Fruit fly (Drosophila melanogaster) whole organism, prepupa: Measurements from ENCODE around the gene CG31687.

Experiments used
- Blimp-1 ChIP-seq: fragments of 200-800 bp; sonication (Bioruptor generic); optimal IDR thresholded peaks from 3 replicates; lab custom pipeline; 2017; ENCODE audit warnings: missing biosample characterization, missing genetic modification characterization, mild to moderate bottlenecking, moderate library complexity, missing genetic modification reagents
- CG10631 ChIP-seq: fragments of 200-800 bp; sonication (Bioruptor generic); optimal IDR thresholded peaks from 2 replicates; lab custom pipeline; 2016; ENCODE audit warnings: missing biosample characterization, missing genetic modification characterization
- CG10669 ChIP-seq: fragments of 200-800 bp; sonication (Bioruptor generic); optimal IDR thresholded peaks from 3 replicates; lab custom pipeline; 2018; ENCODE audit warnings: missing biosample characterization, mild to moderate bottlenecking, missing genetic modification characterization, moderate library complexity
- CG11294 ChIP-seq: fragments of 200-800 bp; sonication (Bioruptor generic); IDR thresholded peaks from 2 replicates; pipeline ENCODE4 v1.3.6; 2022; ENCODE audit warnings: missing biosample characterization, missing genetic modification characterization
- CG11902 ChIP-seq: fragments of 200-800 bp; sonication (Bioruptor generic); optimal IDR thresholded peaks from 3 replicates; lab custom pipeline; 2016; ENCODE audit warnings: missing biosample characterization, missing genetic modification characterization
- CG15336 ChIP-seq: fragments of 200-800 bp; sonication (Bioruptor generic); IDR thresholded peaks from 2 replicates; pipeline ENCODE4 v1.3.6; 2022; ENCODE audit warnings: missing biosample characterization, missing genetic modification characterization
- CG31627 ChIP-seq: fragments of 200-800 bp; sonication (Bioruptor generic); optimal IDR thresholded peaks from 3 replicates; lab custom pipeline; 2016; ENCODE audit warnings: missing biosample characterization, missing genetic modification characterization
- CG3919 ChIP-seq: fragments of 200-800 bp; sonication (Bioruptor generic); optimal IDR thresholded peaks from 3 replicates; lab custom pipeline; 2016; ENCODE audit warnings: missing biosample characterization, missing genetic modification characterization
- CG4318 ChIP-seq: fragments of 200-800 bp; sonication (Bioruptor generic); optimal IDR thresholded peaks from 3 replicates; lab custom pipeline; 2017; ENCODE audit warnings: missing biosample characterization, mild to moderate bottlenecking, missing genetic modification characterization
- CG6163 ChIP-seq: fragments of 200-800 bp; sonication (Bioruptor generic); IDR thresholded peaks from 3 replicates; pipeline ENCODE4 v1.3.6; 2022; ENCODE audit warnings: missing biosample characterization, missing genetic modification characterization
- CG6276 ChIP-seq: fragments of 200-800 bp; sonication (Bioruptor generic); optimal IDR thresholded peaks from 2 replicates; lab custom pipeline; 2017; ENCODE audit warnings: missing biosample characterization, mild to moderate bottlenecking, missing genetic modification characterization
- CG6792 ChIP-seq: fragments of 200-800 bp; sonication (Bioruptor generic); optimal IDR thresholded peaks from 3 replicates; lab custom pipeline; 2016; ENCODE audit warnings: missing biosample characterization, missing genetic modification characterization
- CG6854 ChIP-seq: fragments of 200-800 bp; sonication (Bioruptor generic); optimal IDR thresholded peaks from 2 replicates; lab custom pipeline; 2017; ENCODE audit warnings: missing biosample characterization, mild to moderate bottlenecking, missing genetic modification characterization
- CG7368 ChIP-seq: fragments of 200-800 bp; sonication (Bioruptor generic); optimal IDR thresholded peaks from 3 replicates; lab custom pipeline; 2016; ENCODE audit warnings: missing biosample characterization, missing genetic modification characterization
- CG8119 ChIP-seq: fragments of 200-800 bp; sonication (Bioruptor generic); IDR thresholded peaks from 3 replicates; pipeline ENCODE4 v1.3.6; 2022; ENCODE audit warnings: missing biosample characterization, missing genetic modification characterization
- CG9139 ChIP-seq: fragments of 200-800 bp; sonication (Bioruptor generic); optimal IDR thresholded peaks from 3 replicates; lab custom pipeline; 2017; ENCODE audit warnings: missing biosample characterization, mild to moderate bottlenecking, missing genetic modification characterization
- Eip78C ChIP-seq: fragments of 200-800 bp; sonication (Bioruptor generic); peaks from one replicate; lab custom pipeline; 2016; ENCODE audit warnings: missing biosample characterization, missing genetic modification characterization
- Eip93F ChIP-seq: fragments of 200-800 bp; sonication (Bioruptor generic); optimal IDR thresholded peaks from 2 replicates; lab custom pipeline; 2016; ENCODE audit warnings: missing biosample characterization, mild to moderate bottlenecking, missing genetic modification characterization
- Ets96B ChIP-seq: fragments of 200-800 bp; optimal IDR thresholded peaks from 2 replicates; lab custom pipeline; 2019; ENCODE audit warnings: missing biosample characterization, mild to moderate bottlenecking, missing genetic modification characterization, moderate library complexity
- Gug ChIP-seq: fragments of 200-800 bp; sonication (Bioruptor generic); IDR thresholded peaks from 2 replicates; pipeline ENCODE4 v1.3.6; 2022; ENCODE audit warnings: missing biosample characterization, missing genetic modification characterization
- Hr38 ChIP-seq: sonication (Bioruptor generic); optimal IDR thresholded peaks from 2 replicates; lab custom pipeline; 2016; ENCODE audit warnings: missing biosample characterization, missing genetic modification characterization
- Hr39 ChIP-seq: fragments of 200-800 bp; sonication (Bioruptor generic); optimal IDR thresholded peaks from 2 replicates; lab custom pipeline; 2016; ENCODE audit warnings: missing biosample characterization, missing genetic modification characterization
- Lpt ChIP-seq: fragments of 200-800 bp; sonication (Bioruptor generic); optimal IDR thresholded peaks from 3 replicates; lab custom pipeline; 2016; ENCODE audit warnings: missing biosample characterization, missing genetic modification characterization
- Met ChIP-seq: fragments of 200-800 bp; sonication (Bioruptor generic); optimal IDR thresholded peaks from 3 replicates; lab custom pipeline; 2016; ENCODE audit warnings: missing biosample characterization, missing genetic modification characterization
- Smox ChIP-seq: fragments of 200-800 bp; sonication (Bioruptor generic); optimal IDR thresholded peaks from 3 replicates; lab custom pipeline; 2016; ENCODE audit warnings: missing biosample characterization, missing genetic modification characterization
- Sox14 ChIP-seq: fragments of 200-800 bp; sonication (Bioruptor generic); optimal IDR thresholded peaks from 3 replicates; lab custom pipeline; 2016; ENCODE audit warnings: missing biosample characterization, missing genetic modification characterization
- Sox15 ChIP-seq: fragments of 200-800 bp; sonication (Bioruptor generic); optimal IDR thresholded peaks from 3 replicates; lab custom pipeline; 2016; ENCODE audit warnings: missing biosample characterization, missing genetic modification characterization
- achi ChIP-seq: fragments of 200-800 bp; sonication (Bioruptor generic); optimal IDR thresholded peaks from 3 replicates; lab custom pipeline; 2016; ENCODE audit warnings: missing biosample characterization, missing genetic modification characterization
- cyc ChIP-seq: fragments of 200-800 bp; sonication (Bioruptor generic); optimal IDR thresholded peaks from 3 replicates; lab custom pipeline; 2016; ENCODE audit warnings: missing biosample characterization, missing genetic modification characterization
- dac ChIP-seq: fragments of 200-800 bp; sonication (Bioruptor generic); optimal IDR thresholded peaks from 2 replicates; lab custom pipeline; 2017; ENCODE audit warnings: missing biosample characterization, mild to moderate bottlenecking, missing genetic modification characterization
- eg ChIP-seq: fragments of 200-800 bp; sonication (Bioruptor generic); IDR thresholded peaks from 3 replicates; pipeline ENCODE4 v1.3.6; 2022; ENCODE audit warnings: missing biosample characterization, missing genetic modification characterization
- esn ChIP-seq: fragments of 200-800 bp; sonication (Bioruptor generic); optimal IDR thresholded peaks from 2 replicates; lab custom pipeline; 2016; ENCODE audit warnings: missing biosample characterization, mild to moderate bottlenecking, missing genetic modification characterization, moderate library complexity
- fd59A ChIP-seq: fragments of 200-800 bp; sonication (Bioruptor generic); optimal IDR thresholded peaks from 2 replicates; lab custom pipeline; 2017; ENCODE audit warnings: missing biosample characterization, mild to moderate bottlenecking, missing genetic modification characterization, missing genetic modification reagents
- fkh ChIP-seq: fragments of 200-800 bp; sonication (Bioruptor generic); optimal IDR thresholded peaks from 3 replicates; lab custom pipeline; 2017; ENCODE audit warnings: missing biosample characterization, mild to moderate bottlenecking, missing genetic modification characterization, moderate library complexity
- lz ChIP-seq: fragments of 200-800 bp; sonication (Bioruptor generic); optimal IDR thresholded peaks from 3 replicates; lab custom pipeline; 2016; ENCODE audit warnings: missing biosample characterization, missing genetic modification characterization
- pdm3 ChIP-seq: fragments of 200-800 bp; sonication (Bioruptor generic); optimal IDR thresholded peaks from 3 replicates; lab custom pipeline; 2016; ENCODE audit warnings: missing biosample characterization, missing genetic modification characterization
- salr ChIP-seq, 2 experiments: fragments of 200-800 bp; sonication (Bioruptor generic); optimal IDR thresholded peaks; 3 replicates each; lab custom pipeline; 2016 to 2018; ENCODE audit warnings: missing biosample characterization in 2 of 2, missing genetic modification characterization in 2 of 2, mild to moderate bottlenecking in 1 of 2
- ss ChIP-seq, 2 experiments: fragments of 200-800 bp; sonication (Bioruptor generic); optimal IDR thresholded peaks; 2 replicates in 1 of 2; 3 replicates in 1 of 2; lab custom pipeline; 2017 to 2018; ENCODE audit warnings: mild to moderate bottlenecking in 2 of 2, missing biosample characterization in 2 of 2, missing genetic modification characterization in 2 of 2, moderate library complexity in 1 of 2
- vri ChIP-seq: fragments of 200-800 bp; sonication (Bioruptor generic); optimal IDR thresholded peaks from 3 replicates; lab custom pipeline; 2016; ENCODE audit warnings: missing biosample characterization, mild to moderate bottlenecking, missing genetic modification characterization

The CG31687 gene

DNA sequence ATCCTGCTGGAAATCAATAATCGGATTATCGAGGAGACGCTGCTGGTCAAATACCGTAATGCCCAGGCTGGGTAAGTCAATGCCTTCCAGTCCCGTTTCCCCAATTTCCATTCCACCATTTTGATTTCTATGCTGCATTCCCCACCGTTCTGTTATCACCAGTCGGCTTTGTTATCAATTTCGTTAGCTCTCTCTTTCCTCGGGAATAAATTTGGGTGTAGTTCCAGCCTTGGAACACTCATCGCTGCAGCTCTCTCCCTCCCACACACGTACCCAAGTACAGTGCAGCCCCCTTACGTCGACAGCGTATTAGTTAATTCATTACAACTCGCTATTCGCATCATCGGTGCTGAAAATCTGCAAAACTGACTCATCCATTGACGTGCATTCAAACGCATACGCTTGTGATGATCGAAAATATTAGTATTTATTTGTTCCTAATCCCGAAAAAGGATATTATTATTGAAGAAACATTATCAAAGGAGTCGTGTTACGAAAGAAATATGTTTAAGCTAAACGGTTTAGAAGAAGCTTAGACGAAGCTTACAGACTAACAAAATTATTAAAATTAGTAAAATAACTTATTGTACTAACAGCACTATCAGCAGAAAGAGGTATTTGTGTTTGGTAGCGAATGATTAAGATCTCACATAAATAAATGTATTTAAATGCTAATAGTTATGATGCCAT, 32.3 kb upstream of the CG31687 start:
- TF ChIP-seq CG6854 (no peak), Met (GFP tag; lab: Kevin White, UChicago) (peak; percentile 34), CG6276 (GFP tag; lab: Kevin White, UChicago) (no peak), CG10631 (GFP tag; lab: Kevin White, UChicago) (no peak), CG15336 (GFP tag; lab: Robert Waterston, UW) (peak; percentile 26; the same call in 1 of the 2 replicates), ss (GFP tag; optimal IDR thresholded peaks at IDR 0.05; lab: Kevin White, UChicago) (no peak), eg (GFP tag; lab: Robert Waterston, UW) (peak; percentile 19; the same call in 2 of the 3 replicates), Eip78C (GFP tag; lab: Kevin White, UChicago) (peak; percentile 74), Gug (no peak), vri (GFP tag; lab: Kevin White, UChicago) (peak; percentile 60), Sox15 (GFP tag; lab: Kevin White, UChicago) (no peak), Sox14 (GFP tag; lab: Kevin White, UChicago) (no peak), CG10669 (no peak), cyc (no peak), esn (GFP tag; lab: Kevin White, UChicago) (peak; percentile 41), CG3919 (GFP tag; lab: Kevin White, UChicago) (no peak), pdm3 (GFP tag; lab: Kevin White, UChicago) (peak; percentile 5), Eip93F (GFP tag; lab: Kevin White, UChicago) (peak; percentile 24), CG31627 (GFP tag; lab: Kevin White, UChicago) (peak; percentile 33), lz (GFP tag; lab: Kevin White, UChicago) (peak; percentile 3), fkh (no peak), Hr38 (no peak)

DNA sequence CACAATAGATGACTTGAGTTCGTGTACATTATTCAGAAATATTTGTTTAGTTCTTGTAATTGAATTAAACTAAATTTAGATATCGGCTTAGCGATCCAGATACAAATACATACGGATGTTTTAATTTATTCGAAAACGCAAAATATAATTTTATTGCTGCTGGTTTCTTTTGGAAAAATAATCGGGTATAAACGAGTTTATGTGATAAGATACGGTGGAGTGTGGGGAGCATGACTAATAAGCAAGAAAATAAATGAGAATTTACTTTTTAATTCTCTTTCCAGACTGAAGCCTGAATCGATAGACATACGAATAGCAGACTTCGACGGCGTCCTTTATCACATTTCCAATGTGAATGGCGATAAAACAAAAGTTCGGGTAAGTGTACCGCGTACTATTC, 30.0 kb upstream of the CG31687 start:
- TF ChIP-seq CG4318 (no peak), CG11294 (GFP tag; lab: Robert Waterston, UW) (no peak), Sox15 (GFP tag; lab: Kevin White, UChicago) (no peak), eg (GFP tag; lab: Robert Waterston, UW) (no peak), Blimp-1 (GFP tag; lab: Kevin White, UChicago) (no peak), salr (GFP tag; optimal IDR thresholded peaks at IDR 0.05; lab: Kevin White, UChicago) (no peak), ss (GFP tag; optimal IDR thresholded peaks at IDR 0.05; lab: Kevin White, UChicago) (no peak), pdm3 (GFP tag; lab: Kevin White, UChicago) (no peak), fkh (no peak), achi (GFP tag; lab: Kevin White, UChicago) (no peak), CG7368 (GFP tag; lab: Kevin White, UChicago) (no peak), Smox (no peak), fd59A (GFP tag; lab: Kevin White, UChicago) (no peak), Gug (no peak), CG6792 (GFP tag; lab: Kevin White, UChicago) (no peak), Met (GFP tag; lab: Kevin White, UChicago) (no peak), CG9139 (GFP tag; lab: Kevin White, UChicago) (no peak), CG10669 (no peak), Lpt (GFP tag; lab: Kevin White, UChicago) (no peak), esn (GFP tag; lab: Kevin White, UChicago) (no peak)

DNA sequence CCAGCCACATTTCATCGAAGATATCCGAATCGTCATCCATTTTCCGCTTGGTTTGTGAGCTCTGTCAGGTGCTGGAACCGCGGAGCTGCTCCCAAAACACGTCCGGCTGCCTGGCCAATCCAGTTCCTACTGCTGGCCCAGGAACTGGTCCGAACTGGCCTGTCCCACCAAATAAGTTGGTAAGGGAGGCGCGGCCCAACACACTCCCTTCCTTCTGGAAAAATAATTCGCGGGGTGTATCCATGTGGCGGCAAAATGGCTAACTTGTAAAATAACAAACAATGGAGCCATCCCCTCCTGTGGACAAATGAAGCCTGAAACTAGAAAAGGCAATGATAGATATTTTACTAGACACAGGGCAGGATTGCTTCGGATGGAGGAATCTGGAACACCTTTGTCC, 25.5 kb upstream of the CG31687 start, which contains the start of gene CG15130:
CG15130 (minus strand) TSS at position 101 of the 400 bp plus-strand sequence.
- TF ChIP-seq CG15336 (GFP tag; lab: Robert Waterston, UW): no peak
- TF ChIP-seq CG9139 (GFP tag; lab: Kevin White, UChicago): no peak
- no peak for TF ChIP-seq CG8119 (GFP tag; lab: Robert Waterston, UW)
- TF ChIP-seq lz (GFP tag; lab: Kevin White, UChicago): no peak
- TF ChIP-seq CG6163: no peak
- no peak for TF ChIP-seq CG11294 (GFP tag; lab: Robert Waterston, UW)
- TF ChIP-seq Met (GFP tag; lab: Kevin White, UChicago): no peak
- TF ChIP-seq dac (GFP tag; lab: Kevin White, UChicago): no peak
- TF ChIP-seq Ets96B (tag; lab: Kevin White, UChicago): no peak
- TF ChIP-seq CG11902 (GFP tag; lab: Kevin White, UChicago): no peak
- no peak for TF ChIP-seq Hr39 (GFP tag; lab: Kevin White, UChicago)
